Worm (Caenorhabditis elegans): ENCODE results near the gene bli-6.
A peak's percentile ranks its signal among the peaks of the same experiment; 100 is the strongest.

The bli-6 gene

ce11 chrIV:6330790-6331189, 46.1 kb upstream of the bli-6 start:
- TF ChIP-seq ama-1 (optimal IDR thresholded peaks at IDR 0.05) (no peak), ztf-4 (tag; optimal IDR thresholded peaks at IDR 0.05) (no peak), pqm-1 (tag; optimal IDR thresholded peaks at IDR 0.05) (peak; percentile 37), elt-2 (tag; optimal IDR thresholded peaks at IDR 0.05) (peak; percentile 81), ZK546.5 (tag; optimal IDR thresholded peaks at IDR 0.05) (no peak), pha-4 (tag; optimal IDR thresholded peaks at IDR 0.05) (no peak)

- TF ChIP-seq ceh-9 (tag; optimal IDR thresholded peaks at IDR 0.05), result no peak
- no peak for TF ChIP-seq fos-1 (tag; optimal IDR thresholded peaks at IDR 0.05)
- no peak for TF ChIP-seq egl-5 (tag; optimal IDR thresholded peaks at IDR 0.05)
- no peak for TF ChIP-seq elt-1 (tag; optimal IDR thresholded peaks at IDR 0.05)
- TF ChIP-seq nhr-67 (tag; optimal IDR thresholded peaks at IDR 0.05), result no peak
- no peak for TF ChIP-seq ZK546.5 (tag; optimal IDR thresholded peaks at IDR 0.05)
- TF ChIP-seq ztf-11 (tag; optimal IDR thresholded peaks at IDR 0.05), result no peak
- TF ChIP-seq hmg-11 (tag; optimal IDR thresholded peaks at IDR 0.05), result no peak
- TF ChIP-seq elt-3 (tag; optimal IDR thresholded peaks at IDR 0.05), result no peak
- no peak for TF ChIP-seq mdl-1 (tag; optimal IDR thresholded peaks at IDR 0.05)
- TF ChIP-seq unc-39 (tag; optimal IDR thresholded peaks at IDR 0.05), result no peak
- no peak for TF ChIP-seq skn-1 (tag; optimal IDR thresholded peaks at IDR 0.05)
- no peak for TF ChIP-seq pha-4 (tag; optimal IDR thresholded peaks at IDR 0.05)
Observed at ce11 chrIV:6333915-6334314, 43.0 kb upstream of the bli-6 start, which contains the start of gene blos-2. TSS of gene blos-2 (plus strand) at chrIV:6334215.

- no peak for TF ChIP-seq mml-1 (tag; optimal IDR thresholded peaks at IDR 0.05)
- no peak for TF ChIP-seq nhr-25 (tag; optimal IDR thresholded peaks at IDR 0.05)
- TF ChIP-seq ceh-16 (tag; optimal IDR thresholded peaks at IDR 0.05), result no peak
- TF ChIP-seq nhr-11 (tag; optimal IDR thresholded peaks at IDR 0.05), result no peak
- no peak for TF ChIP-seq lin-15B (tag; optimal IDR thresholded peaks at IDR 0.05)
- no peak for TF ChIP-seq ztf-4 (tag; optimal IDR thresholded peaks at IDR 0.05)
- peak; percentile 65 for TF ChIP-seq pha-4 (tag; optimal IDR thresholded peaks at IDR 0.05)
Observed at ce11 chrIV:6335908-6336307, 41.0 kb upstream of the bli-6 start, which contains the start of gene mif-4. TSS of gene mif-4 (minus strand) at chrIV:6335994.

- TF ChIP-seq lin-15B (tag; optimal IDR thresholded peaks at IDR 0.05), result peak; percentile 56
- no peak for TF ChIP-seq aly-2 (tag; optimal IDR thresholded peaks at IDR 0.05)
- peak; percentile 96 for TF ChIP-seq pha-4 (tag; optimal IDR thresholded peaks at IDR 0.05)
- TF ChIP-seq nhr-76 (tag; optimal IDR thresholded peaks at IDR 0.05), result no peak
- TF ChIP-seq eor-1 (tag; optimal IDR thresholded peaks at IDR 0.05), result peak; percentile 12 to 57
- peak; percentile 71 for TF ChIP-seq ceh-28 (tag; optimal IDR thresholded peaks at IDR 0.05)
- TF ChIP-seq skn-1 (tag; optimal IDR thresholded peaks at IDR 0.05), result peak; percentile 95
- TF ChIP-seq sea-2 (GFP tag; optimal IDR thresholded peaks at IDR 0.05), result peak; percentile 23
- no peak for TF ChIP-seq daf-12 (tag; optimal IDR thresholded peaks at IDR 0.05)
- no peak for TF ChIP-seq zag-1 (tag; optimal IDR thresholded peaks at IDR 0.05)
- TF ChIP-seq ceh-82 (tag; optimal IDR thresholded peaks at IDR 0.05), result no peak
- TF ChIP-seq egl-27 (tag; optimal IDR thresholded peaks at IDR 0.05), result peak; percentile 14
- TF ChIP-seq nhr-23 (tag; optimal IDR thresholded peaks at IDR 0.05), result peak; percentile 98
- TF ChIP-seq nhr-237 (tag; optimal IDR thresholded peaks at IDR 0.05), result no peak
- no peak for TF ChIP-seq fkh-2 (tag; optimal IDR thresholded peaks at IDR 0.05)
- peak; percentile 83 for TF ChIP-seq ztf-4 (tag; optimal IDR thresholded peaks at IDR 0.05)
- peak; percentile 93 for TF ChIP-seq lsy-12 (tag; optimal IDR thresholded peaks at IDR 0.05)
- TF ChIP-seq ama-1 (optimal IDR thresholded peaks at IDR 0.05), result peak; percentile 61
- TF ChIP-seq ztf-11 (tag; optimal IDR thresholded peaks at IDR 0.05), result no peak
- no peak for TF ChIP-seq unc-39 (tag; optimal IDR thresholded peaks at IDR 0.05)
- peak; percentile 85 for TF ChIP-seq egl-5 (tag; optimal IDR thresholded peaks at IDR 0.05)
- peak; percentile 62 for TF ChIP-seq snpc-4 (tag; optimal IDR thresholded peaks at IDR 0.05)
- TF ChIP-seq nhr-28 (tag; optimal IDR thresholded peaks at IDR 0.05), result no peak
- TF ChIP-seq fos-1 (tag; optimal IDR thresholded peaks at IDR 0.05), result peak; percentile 41
- peak; percentile 86 for TF ChIP-seq hmg-11 (tag; optimal IDR thresholded peaks at IDR 0.05)
- TF ChIP-seq nhr-67 (tag; optimal IDR thresholded peaks at IDR 0.05), result no peak
- TF ChIP-seq nhr-12 (tag; optimal IDR thresholded peaks at IDR 0.05), result no peak
- no peak for TF ChIP-seq nhr-77 (tag; optimal IDR thresholded peaks at IDR 0.05)
- TF ChIP-seq R02D3.7 (tag; optimal IDR thresholded peaks at IDR 0.05), result peak; percentile 81
- TF ChIP-seq elt-2 (tag; optimal IDR thresholded peaks at IDR 0.05), result peak; percentile 94
- TF ChIP-seq elt-1 (tag; optimal IDR thresholded peaks at IDR 0.05), result peak; percentile 69
- TF ChIP-seq lin-39 (tag; optimal IDR thresholded peaks at IDR 0.05), result peak; percentile 49
- no peak for TF ChIP-seq ceh-16 (tag; optimal IDR thresholded peaks at IDR 0.05)
- no peak for TF ChIP-seq ceh-9 (tag; optimal IDR thresholded peaks at IDR 0.05)
- peak; percentile 34 for TF ChIP-seq mml-1 (tag; optimal IDR thresholded peaks at IDR 0.05)
- no peak for TF ChIP-seq ZK546.5 (tag; optimal IDR thresholded peaks at IDR 0.05)
- peak; percentile 95 for TF ChIP-seq jun-1 (tag; optimal IDR thresholded peaks at IDR 0.05)
- peak; percentile 94 for TF ChIP-seq nfya-1 (tag; optimal IDR thresholded peaks at IDR 0.05; ENCODE audit: insufficient read depth)
- peak; percentile 94 for TF ChIP-seq pqm-1 (tag; optimal IDR thresholded peaks at IDR 0.05)
- TF ChIP-seq nhr-43 (tag; optimal IDR thresholded peaks at IDR 0.05; ENCODE audit: poor library complexity, severe bottlenecking), result peak; percentile 96
- TF ChIP-seq nhr-11 (tag; optimal IDR thresholded peaks at IDR 0.05), result peak; percentile 68
- TF ChIP-seq mdl-1 (tag; optimal IDR thresholded peaks at IDR 0.05), result peak; percentile 98
- no peak for TF ChIP-seq fkh-10 (GFP tag; optimal IDR thresholded peaks at IDR 0.05)
Observed at ce11 chrIV:6336748-6337147, 40.1 kb upstream of the bli-6 start.
